Worm (Caenorhabditis elegans): Measurements from ENCODE around the gene M01F1.4.

The M01F1.4 gene

ce11 chrIII:3493138-3493537 lies 16.7 kb downstream of the M01F1.4 start, which contains the start of gene gly-14:
gly-14 (minus strand) TSS chrIII:3493238.
- TF ChIP-seq unc-62 (GFP tag; optimal IDR thresholded peaks at IDR 0.05), result no peak
- no peak for TF ChIP-seq pqm-1 (tag; optimal IDR thresholded peaks at IDR 0.05)
- no peak for TF ChIP-seq nhr-25 (tag; optimal IDR thresholded peaks at IDR 0.05)
- no peak for TF ChIP-seq egl-27 (tag; optimal IDR thresholded peaks at IDR 0.05)
- no peak for TF ChIP-seq elt-2 (tag; optimal IDR thresholded peaks at IDR 0.05)
- TF ChIP-seq lsy-12 (tag; optimal IDR thresholded peaks at IDR 0.05), result no peak
- TF ChIP-seq nhr-76 (tag; optimal IDR thresholded peaks at IDR 0.05), result no peak
- no peak for TF ChIP-seq ztf-4 (tag; optimal IDR thresholded peaks at IDR 0.05)
- no peak for TF ChIP-seq ceh-16 (tag; optimal IDR thresholded peaks at IDR 0.05)
- TF ChIP-seq mdl-1 (tag; optimal IDR thresholded peaks at IDR 0.05), result no peak
- TF ChIP-seq nhr-43 (tag; optimal IDR thresholded peaks at IDR 0.05; ENCODE audit: poor library complexity, severe bottlenecking), result no peak

ce11 chrIII:3488224-3488623 lies 21.6 kb downstream of the M01F1.4 start, which contains the start of gene C34C12.7:
C34C12.7 (minus strand) TSS chrIII:3488341.
- TF ChIP-seq skn-1 (tag; optimal IDR thresholded peaks at IDR 0.05) (no peak), ama-1 (optimal IDR thresholded peaks at IDR 0.05) (no peak), pqm-1 (tag; optimal IDR thresholded peaks at IDR 0.05) (no peak), jun-1 (tag; optimal IDR thresholded peaks at IDR 0.05) (no peak), mml-1 (tag; optimal IDR thresholded peaks at IDR 0.05) (no peak), nhr-43 (tag; optimal IDR thresholded peaks at IDR 0.05; ENCODE audit: poor library complexity, severe bottlenecking) (no peak), elt-1 (tag; optimal IDR thresholded peaks at IDR 0.05) (no peak), zag-1 (tag; optimal IDR thresholded peaks at IDR 0.05) (no peak), ZK546.5 (tag; optimal IDR thresholded peaks at IDR 0.05) (no peak), nhr-77 (tag; optimal IDR thresholded peaks at IDR 0.05) (no peak), tbx-2 (tag; optimal IDR thresholded peaks at IDR 0.05) (no peak), ztf-4 (tag; optimal IDR thresholded peaks at IDR 0.05) (no peak), eor-1 (tag; optimal IDR thresholded peaks at IDR 0.05) (no peak), fkh-10 (GFP tag; optimal IDR thresholded peaks at IDR 0.05) (no peak), hmg-11 (tag; optimal IDR thresholded peaks at IDR 0.05) (no peak)

- peak; percentile 51 for TF ChIP-seq nhr-23 (tag; optimal IDR thresholded peaks at IDR 0.05)
- no peak for TF ChIP-seq ztf-4 (tag; optimal IDR thresholded peaks at IDR 0.05)
- TF ChIP-seq mml-1 (tag; optimal IDR thresholded peaks at IDR 0.05), result no peak
- TF ChIP-seq ama-1 (optimal IDR thresholded peaks at IDR 0.05), result no peak
- no peak for TF ChIP-seq pqm-1 (tag; optimal IDR thresholded peaks at IDR 0.05)
Measured at ce11 chrIII:3487133-3487532, 22.7 kb downstream of the M01F1.4 start.

DNA sequence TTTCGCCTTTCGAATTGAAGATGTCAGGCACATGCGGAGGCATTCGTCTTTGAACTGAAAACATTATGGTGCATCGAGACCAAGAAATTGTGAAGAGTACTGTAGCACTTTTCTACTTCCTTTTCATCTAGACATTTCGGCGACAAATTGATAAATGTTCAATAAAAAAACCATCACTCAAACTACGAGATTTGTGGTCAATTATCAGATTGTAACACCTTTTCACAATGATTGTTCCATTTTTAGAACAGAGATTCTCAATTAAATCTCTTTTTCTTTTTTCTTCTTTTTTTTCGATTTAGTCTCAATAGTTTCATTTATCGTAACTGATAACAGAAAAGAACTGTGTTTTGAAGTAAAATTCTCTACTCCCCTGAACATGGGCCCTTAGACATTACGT lies 23.8 kb downstream of the M01F1.4 start:
- TF ChIP-seq nhr-43 (tag; optimal IDR thresholded peaks at IDR 0.05; ENCODE audit: poor library complexity, severe bottlenecking), result peak; percentile 3
- TF ChIP-seq unc-39 (tag; optimal IDR thresholded peaks at IDR 0.05), result no peak
- peak; percentile 6 for TF ChIP-seq nhr-23 (tag; optimal IDR thresholded peaks at IDR 0.05)

DNA sequence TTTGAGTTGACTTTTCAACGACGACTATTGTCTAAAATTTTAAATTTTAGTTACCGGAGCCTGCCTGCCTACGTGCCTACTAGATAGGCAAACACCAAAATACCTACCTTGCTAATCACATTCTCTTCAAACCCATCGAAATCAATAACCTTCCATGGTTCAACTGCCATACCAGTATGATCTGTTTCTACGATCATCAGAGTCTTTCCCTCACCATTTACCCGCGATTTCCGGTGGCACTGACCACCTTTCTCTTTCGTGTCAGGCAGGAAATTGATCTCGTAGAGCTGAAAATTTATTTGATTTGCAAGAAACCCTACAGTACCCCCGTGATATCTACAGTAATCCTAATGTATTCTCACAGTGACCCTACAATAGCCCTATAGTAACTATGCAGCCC lies 24.8 kb downstream of the M01F1.4 start:
- TF ChIP-seq eor-1 (tag; optimal IDR thresholded peaks at IDR 0.05) (no peak), lin-39 (tag; optimal IDR thresholded peaks at IDR 0.05) (no peak), ceh-82 (tag; optimal IDR thresholded peaks at IDR 0.05) (no peak), jun-1 (tag; optimal IDR thresholded peaks at IDR 0.05) (no peak), fkh-2 (tag; optimal IDR thresholded peaks at IDR 0.05) (no peak), nhr-11 (tag; optimal IDR thresholded peaks at IDR 0.05) (no peak), tbx-2 (tag; optimal IDR thresholded peaks at IDR 0.05) (no peak), zag-1 (tag; optimal IDR thresholded peaks at IDR 0.05) (no peak), unc-62 (GFP tag; optimal IDR thresholded peaks at IDR 0.05) (no peak), nhr-76 (tag; optimal IDR thresholded peaks at IDR 0.05) (no peak), elt-2 (tag; optimal IDR thresholded peaks at IDR 0.05) (no peak), nhr-23 (tag; optimal IDR thresholded peaks at IDR 0.05) (no peak), nhr-25 (tag; optimal IDR thresholded peaks at IDR 0.05) (no peak), nhr-77 (tag; optimal IDR thresholded peaks at IDR 0.05) (no peak), nhr-12 (tag; optimal IDR thresholded peaks at IDR 0.05) (no peak)

ce11 chrIII:3482291-3482690 lies 27.5 kb downstream of the M01F1.4 start, which contains the start of gene C34C12.6:
C34C12.6 (plus strand) TSS chrIII:3482591.
- TF ChIP-seq egl-5 (tag; optimal IDR thresholded peaks at IDR 0.05), result no peak
- no peak for TF ChIP-seq tbx-2 (tag; optimal IDR thresholded peaks at IDR 0.05)
- TF ChIP-seq nhr-77 (tag; optimal IDR thresholded peaks at IDR 0.05), result no peak

Measured in whole organism, L3 larva.